Worm (Caenorhabditis elegans): ENCODE results near the gene ostf-4.

ostf-4 gene

DNA sequence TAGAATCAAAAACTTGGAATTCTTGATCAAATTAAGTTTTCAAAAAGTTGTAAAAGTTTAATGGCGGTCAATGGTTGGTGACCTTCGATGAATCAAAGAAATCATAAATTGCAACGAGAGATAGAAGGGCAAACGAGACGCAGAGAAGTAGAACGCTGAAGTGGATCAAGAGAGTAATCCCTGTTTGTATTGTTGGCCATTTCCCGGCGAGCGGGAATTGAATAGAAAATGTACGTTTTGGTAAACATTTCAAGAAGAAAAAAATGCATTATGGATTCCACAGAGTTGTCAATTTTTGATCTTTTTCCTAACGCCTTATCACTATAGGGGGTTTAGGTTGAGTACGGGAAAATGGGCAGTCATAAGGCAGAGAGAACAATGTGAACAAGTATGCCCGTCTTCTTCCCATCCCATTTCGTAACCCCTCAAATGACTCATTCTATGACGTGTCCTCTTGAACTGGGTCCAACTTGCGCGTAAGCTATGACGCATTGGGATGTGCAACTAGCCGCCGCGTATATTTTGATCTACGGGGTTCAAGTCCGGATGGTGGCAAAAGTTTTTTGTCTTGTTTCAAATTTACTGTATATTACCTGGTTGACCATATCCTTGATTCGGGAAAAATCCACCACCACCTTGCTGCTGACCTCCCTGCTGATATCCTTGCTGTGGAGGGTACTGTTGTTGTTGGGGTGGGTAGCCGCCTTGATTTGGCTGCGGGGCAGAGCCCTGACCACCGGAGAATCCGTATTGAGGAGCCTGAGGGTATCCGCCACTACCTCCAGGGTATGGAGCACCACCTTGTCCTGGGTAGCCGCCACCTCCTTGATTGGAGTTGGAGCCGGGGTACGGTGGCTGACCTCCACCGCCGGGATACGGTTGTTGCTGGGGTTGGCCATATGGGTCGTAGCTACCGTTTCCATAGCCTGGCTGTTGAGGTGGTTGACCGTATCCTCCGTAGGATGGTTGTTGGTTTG lies 10.5 kb upstream of the ostf-4 start:
- TF ChIP-seq Y95B8A.8 (GFP tag; IDR thresholded peaks at IDR 0.05): no peak
- TF ChIP-seq ztf-3 (GFP tag; optimal IDR thresholded peaks at IDR 0.05): no peak
- no peak for TF ChIP-seq ztf-26 (tag; optimal IDR thresholded peaks at IDR 0.05)
- no peak for TF ChIP-seq rcor-1 (GFP tag; IDR thresholded peaks at IDR 0.05)
- TF ChIP-seq let-526 (GFP tag; IDR thresholded peaks at IDR 0.05): no peak
- TF ChIP-seq ztf-6 (GFP tag; IDR thresholded peaks at IDR 0.05): no peak
- no peak for TF ChIP-seq attf-5 (GFP tag; optimal IDR thresholded peaks at IDR 0.05)
- TF ChIP-seq efl-1 (GFP tag; optimal IDR thresholded peaks at IDR 0.05): peak; percentile 51
- no peak for TF ChIP-seq athp-1 (tag; optimal IDR thresholded peaks at IDR 0.05)
- no peak for TF ChIP-seq F37B4.10 (GFP tag; IDR thresholded peaks at IDR 0.05)
- no peak for TF ChIP-seq F23B12.7 (tag; optimal IDR thresholded peaks at IDR 0.05; ENCODE audit: insufficient read depth)
- TF ChIP-seq D2030.7 (GFP tag; IDR thresholded peaks at IDR 0.05): no peak
- no peak for TF ChIP-seq B0261.1 (tag; optimal IDR thresholded peaks at IDR 0.05)
- peak; percentile 84 for TF ChIP-seq zfh-2 (GFP tag; conservative IDR thresholded peaks at IDR 0.05)
- TF ChIP-seq sea-2 (GFP tag; IDR thresholded peaks at IDR 0.05): no peak
- no peak for TF ChIP-seq ceh-40 (GFP tag; IDR thresholded peaks at IDR 0.05)
- TF ChIP-seq snpc-1.3 (tag; optimal IDR thresholded peaks at IDR 0.05; ENCODE audit: insufficient read depth): no peak
- peak; percentile 8 for TF ChIP-seq nhr-80 (tag; optimal IDR thresholded peaks at IDR 0.05)
- TF ChIP-seq B0336.3 (GFP tag; IDR thresholded peaks at IDR 0.05): no peak
- TF ChIP-seq mel-28 (tag; optimal IDR thresholded peaks at IDR 0.05; ENCODE audit: borderline replicate concordance): no peak
- no peak for TF ChIP-seq pha-4 (tag; optimal IDR thresholded peaks at IDR 0.05)
- no peak for TF ChIP-seq sptf-2 (GFP tag; optimal IDR thresholded peaks at IDR 0.05)
- no peak for TF ChIP-seq ztf-28 (GFP tag; IDR thresholded peaks at IDR 0.05)
- no peak for TF ChIP-seq ceh-58 (GFP tag; IDR thresholded peaks at IDR 0.05)
- no peak for TF ChIP-seq C17E4.6 (GFP tag; IDR thresholded peaks at IDR 0.05)
- no peak for TF ChIP-seq die-1 (tag; optimal IDR thresholded peaks at IDR 0.05)
- TF ChIP-seq ztf-25 (GFP tag; IDR thresholded peaks at IDR 0.05): no peak
- peak; percentile 77 for TF ChIP-seq tbx-9 (tag; optimal IDR thresholded peaks at IDR 0.05; ENCODE audit: borderline replicate concordance)
- no peak for TF ChIP-seq lsl-1 (GFP tag; optimal IDR thresholded peaks at IDR 0.05)
- no peak for TF ChIP-seq attf-6 (GFP tag; IDR thresholded peaks at IDR 0.05)
- no peak for TF ChIP-seq mxl-1 (tag; optimal IDR thresholded peaks at IDR 0.05)
- 0 out of 2 replicates have a peak, but pooled peaks have one; percentile 11 for TF ChIP-seq cebp-1 (GFP tag; IDR thresholded peaks at IDR 0.05)
- peak; percentile 77 for TF ChIP-seq cebp-1 (tag; optimal IDR thresholded peaks at IDR 0.05)
- TF ChIP-seq lin-26 (GFP tag; IDR thresholded peaks at IDR 0.05): no peak
- TF ChIP-seq egrh-3 (GFP tag; IDR thresholded peaks at IDR 0.05): peak; percentile 45; the same call in 1 of the 2 replicates
- no peak for TF ChIP-seq hlh-12 (tag; optimal IDR thresholded peaks at IDR 0.05)
- TF ChIP-seq hlh-26 (GFP tag; conservative IDR thresholded peaks at IDR 0.05): no peak
- TF ChIP-seq T07F8.4 (tag; optimal IDR thresholded peaks at IDR 0.05): no peak
- no peak for TF ChIP-seq F49E8.2 (tag; optimal IDR thresholded peaks at IDR 0.05; ENCODE audit: insufficient read depth)
- no peak for TF ChIP-seq somi-1 (GFP tag; optimal IDR thresholded peaks at IDR 0.05)
- TF ChIP-seq B0019.2 (GFP tag; conservative IDR thresholded peaks at IDR 0.05): no peak
- TF ChIP-seq rpc-1 (optimal IDR thresholded peaks at IDR 0.05): no peak
- TF ChIP-seq rpc-1 (tag; optimal IDR thresholded peaks at IDR 0.05): no peak
- no peak for TF ChIP-seq Y67H2A.10 (GFP tag; conservative IDR thresholded peaks at IDR 0.05)
- TF ChIP-seq repo-1 (tag; optimal IDR thresholded peaks at IDR 0.05): no peak
- no peak for TF ChIP-seq dpl-1 (GFP tag; optimal IDR thresholded peaks at IDR 0.05)
- no peak for TF ChIP-seq lag-1 (GFP tag; IDR thresholded peaks at IDR 0.05)
- TF ChIP-seq madf-6 (GFP tag; IDR thresholded peaks at IDR 0.05): peak; percentile 43

All from whole organism, young adult.